Fruit fly (Drosophila melanogaster) whole organism, embryonic: ENCODE data around the gene RpL37-1.

Source experiments
- ac ChIP-seq: fragments of 200-800 bp; sonication (Bioruptor generic); optimal IDR thresholded peaks from 3 replicates; lab custom pipeline; 2017; ENCODE audit warnings: missing biosample characterization, mild to moderate bottlenecking, missing genetic modification characterization
- dm ChIP-seq: fragments of 200-800 bp; sonication (Bioruptor generic); optimal IDR thresholded peaks from 3 replicates; lab custom pipeline; 2016; ENCODE audit warnings: missing biosample characterization, missing genetic modification characterization
- mirr ChIP-seq: fragments of 200-800 bp; sonication (Bioruptor generic); optimal IDR thresholded peaks from 3 replicates; lab custom pipeline; 2018; ENCODE audit warnings: missing biosample characterization, mild to moderate bottlenecking, missing genetic modification characterization
- pnt ChIP-seq: fragments of 200-800 bp; sonication (Bioruptor generic); optimal IDR thresholded peaks from 3 replicates; lab custom pipeline; 2016; ENCODE audit warnings: missing biosample characterization, missing genetic modification characterization

dm6 chrX:15125496-15125895 lies 13.7 kb downstream of the RpL37-1 start, which contains the start of gene drd:
- TF ChIP-seq ac (GFP tag; lab: Kevin White, UChicago), result no peak
- no peak for TF ChIP-seq pnt (GFP tag; lab: Kevin White, UChicago)
- no peak for TF ChIP-seq dm (GFP tag; lab: Kevin White, UChicago)
- TF ChIP-seq mirr (GFP tag; lab: Kevin White, UChicago), result no peak
